Fruit fly (Drosophila melanogaster): ENCODE results near the gene CG14963.
A peak's percentile ranks its signal among the peaks of the same experiment; 100 is the strongest.

CG14963 gene

DNA sequence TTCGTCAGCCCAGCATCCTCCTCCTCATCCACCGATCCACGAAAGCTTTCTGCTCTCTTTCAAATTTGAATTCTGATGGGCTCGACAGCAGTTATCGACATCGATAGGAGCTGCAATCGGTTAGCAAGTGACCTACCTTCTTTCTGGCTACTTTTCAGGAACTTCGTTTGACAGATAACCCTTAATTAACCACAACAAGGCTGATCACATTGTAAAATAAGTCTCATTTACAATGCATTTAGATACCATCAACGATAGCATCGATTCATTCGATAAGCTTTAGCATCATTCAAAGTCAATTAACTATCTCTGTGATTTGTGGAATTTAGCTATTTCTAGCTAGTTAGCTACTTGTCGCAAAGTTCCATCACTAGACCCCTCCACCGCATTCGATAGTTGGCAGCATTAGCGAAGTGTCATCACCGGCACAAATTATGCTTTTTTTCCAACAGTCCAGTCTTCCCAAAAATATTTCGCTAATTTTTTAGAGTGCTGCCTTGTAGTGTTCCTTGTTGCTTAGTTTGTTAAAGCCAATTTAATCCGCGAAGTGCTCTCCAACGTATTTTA lies 6.3 kb upstream of the CG14963 start, which contains the start of the genes MnM and Girdin (continued):
- TF ChIP-seq CG10209 (GFP tag; optimal IDR thresholded peaks at IDR 0.05), result peak; percentile 56
- TF ChIP-seq ac (GFP tag; optimal IDR thresholded peaks at IDR 0.05), result no peak
- peak; percentile 43 for TF ChIP-seq twi (tag; optimal IDR thresholded peaks at IDR 0.05)
- TF ChIP-seq tna (GFP tag; IDR thresholded peaks at IDR 0.05; ENCODE audit: partially characterized antibody), result peak; percentile 43; the same call in 1 of the 2 replicates
- TF ChIP-seq D19A (tag; optimal IDR thresholded peaks at IDR 0.05), result no peak
- peak; percentile 63 for TF ChIP-seq MESR4 (GFP tag; optimal IDR thresholded peaks at IDR 0.05)
- TF ChIP-seq cg (GFP tag; optimal IDR thresholded peaks at IDR 0.05), result no peak
- TF ChIP-seq CG11093 (GFP tag; IDR thresholded peaks at IDR 0.05), result no peak
- TF ChIP-seq D (optimal IDR thresholded peaks at IDR 0.05), result peak; percentile 91
- TF ChIP-seq D (GFP tag; optimal IDR thresholded peaks at IDR 0.05), result no peak
- TF ChIP-seq NK7.1 (GFP tag; optimal IDR thresholded peaks at IDR 0.05), result no peak
- peak; percentile 77 for TF ChIP-seq dm (GFP tag; optimal IDR thresholded peaks at IDR 0.05)
- no peak for TF ChIP-seq CG15601 (tag; optimal IDR thresholded peaks at IDR 0.05)
- no peak for TF ChIP-seq Fer1 (GFP tag; optimal IDR thresholded peaks at IDR 0.05)
- no peak for TF ChIP-seq CG12071 (GFP tag; optimal IDR thresholded peaks at IDR 0.05)
- TF ChIP-seq chn (GFP tag; optimal IDR thresholded peaks at IDR 0.05), result peak; percentile 78
- TF ChIP-seq MBD-R2 (GFP tag; IDR thresholded peaks at IDR 0.05), result peak; percentile 63; the same call in 1 of the 2 replicates
- TF ChIP-seq knrl (GFP tag; IDR thresholded peaks at IDR 0.05; ENCODE audit: partially characterized antibody), result peak; percentile 88
- peak; percentile 56 for TF ChIP-seq az2 (GFP tag; optimal IDR thresholded peaks at IDR 0.05)
- TF ChIP-seq CG8290 (GFP tag; optimal IDR thresholded peaks at IDR 0.05), result peak; percentile 41
- peak in 1 of 2 experiments; percentile 25 for TF ChIP-seq CG8290 (tag; optimal IDR thresholded peaks at IDR 0.05)
- TF ChIP-seq CG2202 (tag; optimal IDR thresholded peaks at IDR 0.05), result no peak
- TF ChIP-seq slou (GFP tag; optimal IDR thresholded peaks at IDR 0.05), result no peak
- TF ChIP-seq CG15073 (GFP tag; optimal IDR thresholded peaks at IDR 0.05), result no peak
- no peak for TF ChIP-seq CG11398 (GFP tag; optimal IDR thresholded peaks at IDR 0.05)
- no peak for TF ChIP-seq schlank (tag; optimal IDR thresholded peaks at IDR 0.05)
- TF ChIP-seq Dbx (GFP tag; IDR thresholded peaks at IDR 0.05), result peak; percentile 61
- TF ChIP-seq her (GFP tag; optimal IDR thresholded peaks at IDR 0.05), result peak; percentile 75
- TF ChIP-seq CG18011 (GFP tag; optimal IDR thresholded peaks at IDR 0.05), result peak; percentile 65
- TF ChIP-seq cas (GFP tag; IDR thresholded peaks at IDR 0.05), result 0 out of 2 replicates have a peak, but pooled peaks have one; percentile 19
- TF ChIP-seq CG13287 (GFP tag; IDR thresholded peaks at IDR 0.05; ENCODE audit: partially characterized antibody), result peak; percentile 89
- TF ChIP-seq vvl (GFP tag; IDR thresholded peaks at IDR 0.05), result peak; percentile 41; the same call in 1 of the 2 replicates
- TF ChIP-seq eve (GFP tag; optimal IDR thresholded peaks at IDR 0.05), result no peak
- peak; percentile 88 for TF ChIP-seq CG16813 (GFP tag; IDR thresholded peaks at IDR 0.05; ENCODE audit: partially characterized antibody)
- no peak for TF ChIP-seq croc (GFP tag; conservative IDR thresholded peaks at IDR 0.05)
- TF ChIP-seq fru (optimal IDR thresholded peaks at IDR 0.05), result no peak
- TF ChIP-seq ftz-f1 (GFP tag; optimal IDR thresholded peaks at IDR 0.05), result no peak
- no peak for TF ChIP-seq mirr (GFP tag; optimal IDR thresholded peaks at IDR 0.05)
- TF ChIP-seq fd96Cb (tag; optimal IDR thresholded peaks at IDR 0.05), result peak; percentile 16
- no peak for TF ChIP-seq so (GFP tag; IDR thresholded peaks at IDR 0.05)
- peak; percentile 74 for TF ChIP-seq Bgb (GFP tag; IDR thresholded peaks at IDR 0.05; ENCODE audit: partially characterized antibody)
- peak; percentile 92 for TF ChIP-seq row (GFP tag; IDR thresholded peaks at IDR 0.05)
- TF ChIP-seq CG10462 (GFP tag; optimal IDR thresholded peaks at IDR 0.05), result peak; percentile 55
- TF ChIP-seq Doc2 (GFP tag; IDR thresholded peaks at IDR 0.05), result no peak
- TF ChIP-seq slp2 (GFP tag; optimal IDR thresholded peaks at IDR 0.05), result peak; percentile 51
- peak; percentile 74 for TF ChIP-seq tx (GFP tag; optimal IDR thresholded peaks at IDR 0.05)
- TF ChIP-seq CG17328 (GFP tag; IDR thresholded peaks at IDR 0.05), result no peak
- TF ChIP-seq CG11723 (GFP tag; optimal IDR thresholded peaks at IDR 0.05), result no peak
- TF ChIP-seq gsb (GFP tag; IDR thresholded peaks at IDR 0.05), result no peak
- TF ChIP-seq Bteb2 (GFP tag; optimal IDR thresholded peaks at IDR 0.05), result peak; percentile 69
- TF ChIP-seq Bdp1 (GFP tag; optimal IDR thresholded peaks at IDR 0.05), result peak; percentile 54
- peak; percentile 58 for TF ChIP-seq CG34376 (GFP tag; optimal IDR thresholded peaks at IDR 0.05)
